Worm (Caenorhabditis elegans): ENCODE data around the gene C40C9.3.

The C40C9.3 gene

DNA sequence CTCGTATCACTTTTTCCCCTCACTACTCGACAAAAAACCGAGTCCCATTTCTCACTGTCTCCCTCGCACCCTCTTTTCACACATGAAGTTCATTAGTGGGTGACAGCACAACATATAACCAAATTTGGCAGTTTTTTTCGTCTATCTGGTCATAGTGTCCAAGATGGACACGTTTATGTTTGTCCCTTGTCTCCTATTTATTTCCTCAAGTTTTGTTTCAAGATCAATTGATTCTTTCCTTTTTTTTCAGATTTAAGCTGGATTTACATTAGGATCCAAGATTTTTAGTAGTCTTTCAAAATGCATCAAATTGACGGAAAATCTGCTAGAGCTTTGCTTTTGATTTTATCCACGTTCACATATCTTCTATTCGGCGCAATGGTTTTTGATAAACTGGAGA lies 7.8 kb upstream of the C40C9.3 start, which contains the start of gene twk-20:
Gene twk-20 (plus strand): TSS at position 301 of the 400 bp plus-strand sequence.
- no peak for TF ChIP-seq ama-1 (optimal IDR thresholded peaks at IDR 0.05)
- TF ChIP-seq lin-14 (GFP tag; optimal IDR thresholded peaks at IDR 0.05), result peak; percentile 39

DNA sequence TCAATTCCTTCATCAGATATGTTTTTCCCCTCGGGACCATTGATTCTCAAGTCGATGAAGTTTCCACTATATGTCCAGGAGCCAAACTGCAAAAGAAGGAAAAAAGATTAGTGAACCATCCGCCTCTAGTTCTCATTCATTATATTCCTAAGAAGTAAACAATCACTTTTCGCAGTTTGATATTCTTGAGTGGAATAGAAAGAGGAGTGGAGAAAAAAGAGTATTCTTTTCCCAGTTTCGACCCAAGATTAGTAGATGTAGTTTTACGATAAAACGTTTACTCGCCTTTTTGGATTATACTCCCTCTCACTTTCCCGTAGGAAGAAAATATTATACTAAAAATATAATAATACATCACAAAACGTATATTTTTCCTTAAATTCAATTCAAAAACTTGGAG lies 2.5 kb upstream of the C40C9.3 start:
- no peak for TF ChIP-seq elt-2 (tag; optimal IDR thresholded peaks at IDR 0.05)
- no peak for TF ChIP-seq grh-1 (GFP tag; IDR thresholded peaks at IDR 0.05)
- TF ChIP-seq rnt-1 (tag; optimal IDR thresholded peaks at IDR 0.05), result no peak
- no peak for TF ChIP-seq ztf-4 (tag; optimal IDR thresholded peaks at IDR 0.05)
- TF ChIP-seq lin-14 (GFP tag; optimal IDR thresholded peaks at IDR 0.05), result peak; percentile 16
- TF ChIP-seq nhr-47 (tag; optimal IDR thresholded peaks at IDR 0.05), result no peak

DNA sequence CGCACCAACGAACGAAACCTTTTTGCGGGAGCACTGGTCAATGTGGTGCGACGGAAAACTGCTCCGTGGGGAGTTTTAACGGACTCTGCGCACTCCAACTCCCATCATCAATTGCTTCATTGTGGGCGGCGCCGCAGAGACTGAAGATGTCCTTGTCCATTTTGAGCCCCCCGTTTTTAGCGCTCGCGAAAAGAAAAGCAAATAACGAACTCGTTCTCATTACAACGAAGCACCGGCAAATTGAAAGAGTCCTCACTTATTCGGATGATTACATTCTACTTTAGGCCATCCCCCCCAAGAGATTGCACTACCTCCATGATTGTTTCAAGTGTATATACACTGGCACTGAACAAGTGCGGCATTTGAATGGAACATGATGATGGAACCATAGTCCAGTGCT lies 607 bp upstream of the C40C9.3 start, which contains the start of gene acr-9:
Gene acr-9 (minus strand): TSS at position 101 of the 400 bp plus-strand sequence.
- TF ChIP-seq efl-3 (GFP tag; optimal IDR thresholded peaks at IDR 0.05) (no peak), nhr-77 (tag; optimal IDR thresholded peaks at IDR 0.05) (no peak), aly-2 (tag; optimal IDR thresholded peaks at IDR 0.05) (no peak), xbp-1 (tag; optimal IDR thresholded peaks at IDR 0.05) (no peak), mdl-1 (tag; optimal IDR thresholded peaks at IDR 0.05) (no peak), skn-1 (tag; optimal IDR thresholded peaks at IDR 0.05) (no peak), efl-1 (optimal IDR thresholded peaks at IDR 0.05) (no peak), efl-1 (GFP tag; optimal IDR thresholded peaks at IDR 0.05 in 1 of 2) (no peak), F16B12.6 (tag; optimal IDR thresholded peaks at IDR 0.05) (no peak), unc-130 (tag; optimal IDR thresholded peaks at IDR 0.05) (no peak), nhr-85 (tag) (no peak), ceh-82 (tag; optimal IDR thresholded peaks at IDR 0.05) (no peak), egl-27 (tag; optimal IDR thresholded peaks at IDR 0.05) (no peak), ceh-63 (GFP tag; optimal IDR thresholded peaks at IDR 0.05) (no peak), ama-1 (optimal IDR thresholded peaks at IDR 0.05) (no peak), blmp-1 (tag; optimal IDR thresholded peaks at IDR 0.05) (no peak)

DNA sequence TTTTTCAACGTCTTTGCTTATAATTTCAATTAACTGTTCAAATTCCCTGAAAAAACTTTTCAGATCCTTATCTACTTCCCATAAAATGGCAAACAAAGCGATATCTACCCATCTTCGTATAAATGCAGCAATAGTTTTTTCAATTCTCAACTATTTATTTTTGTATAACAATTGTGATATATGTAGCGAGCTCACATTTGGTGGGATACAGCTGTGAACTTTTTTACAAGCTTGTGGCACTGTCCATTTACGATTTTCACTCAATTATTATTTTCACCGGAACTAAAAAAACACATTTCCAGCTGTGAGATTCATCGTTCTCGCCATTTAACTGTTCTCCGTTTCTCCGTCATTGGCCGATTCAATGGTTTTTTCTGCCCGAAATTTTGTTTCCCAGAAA lies 3.4 kb downstream of the C40C9.3 start, which contains the start of gene C40C9.4:
Gene C40C9.4 (plus strand): TSS at position 301 of the 400 bp plus-strand sequence.
- TF ChIP-seq unc-98 (GFP tag; IDR thresholded peaks at IDR 0.05) (no peak), C16A3.4 (tag; optimal IDR thresholded peaks at IDR 0.05) (no peak)

DNA sequence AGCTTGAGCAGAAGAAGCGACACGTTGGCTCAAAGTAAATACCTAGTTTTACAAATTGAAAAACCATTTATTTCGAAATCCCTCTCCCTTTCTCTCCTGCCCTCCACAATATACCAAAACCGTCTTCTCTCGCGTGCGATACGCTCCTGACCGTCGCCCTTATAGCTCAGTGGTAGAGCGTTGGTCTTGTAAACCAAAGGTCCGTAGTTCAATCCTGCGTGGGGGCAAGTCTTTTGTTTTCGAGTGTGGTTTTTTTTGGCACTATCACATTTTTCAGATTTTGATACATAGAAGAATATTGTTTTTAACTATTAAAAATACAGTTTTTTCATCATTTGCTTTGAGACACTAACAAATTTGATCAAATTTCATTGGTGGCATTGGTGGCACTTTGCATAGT lies 6.2 kb downstream of the C40C9.3 start:
- TF ChIP-seq nhr-20 (tag; optimal IDR thresholded peaks at IDR 0.05) (peak; percentile 28), fkh-8 (tag; optimal IDR thresholded peaks at IDR 0.05) (no peak), nhr-90 (tag; optimal IDR thresholded peaks at IDR 0.05; ENCODE audit: poor library complexity) (peak; percentile 23), efl-3 (GFP tag; optimal IDR thresholded peaks at IDR 0.05) (no peak), nhr-12 (tag; optimal IDR thresholded peaks at IDR 0.05) (no peak), snu-23 (GFP tag; optimal IDR thresholded peaks at IDR 0.05) (peak; percentile 43), nhr-47 (tag; optimal IDR thresholded peaks at IDR 0.05) (peak; percentile 18), ztf-4 (tag; optimal IDR thresholded peaks at IDR 0.05) (no peak), mef-2 (tag; optimal IDR thresholded peaks at IDR 0.05) (no peak), ceh-90 (tag; optimal IDR thresholded peaks at IDR 0.05) (no peak), unc-98 (GFP tag; IDR thresholded peaks at IDR 0.05) (no peak), mdl-1 (tag; optimal IDR thresholded peaks at IDR 0.05) (no peak), ces-1 (GFP tag; optimal IDR thresholded peaks at IDR 0.05) (no peak), lin-35 (GFP tag; optimal IDR thresholded peaks at IDR 0.05) (peak in 1 of 2 experiments; percentile 23), elt-3 (tag; optimal IDR thresholded peaks at IDR 0.05) (peak in 1 of 6 experiments; percentile 12), mep-1 (tag; optimal IDR thresholded peaks at IDR 0.05) (peak; percentile 16), C04F5.9 (tag; optimal IDR thresholded peaks at IDR 0.05) (no peak)
